Worm (Caenorhabditis elegans): ENCODE measurements around the gene srz-5.

Gene srz-5

DNA sequence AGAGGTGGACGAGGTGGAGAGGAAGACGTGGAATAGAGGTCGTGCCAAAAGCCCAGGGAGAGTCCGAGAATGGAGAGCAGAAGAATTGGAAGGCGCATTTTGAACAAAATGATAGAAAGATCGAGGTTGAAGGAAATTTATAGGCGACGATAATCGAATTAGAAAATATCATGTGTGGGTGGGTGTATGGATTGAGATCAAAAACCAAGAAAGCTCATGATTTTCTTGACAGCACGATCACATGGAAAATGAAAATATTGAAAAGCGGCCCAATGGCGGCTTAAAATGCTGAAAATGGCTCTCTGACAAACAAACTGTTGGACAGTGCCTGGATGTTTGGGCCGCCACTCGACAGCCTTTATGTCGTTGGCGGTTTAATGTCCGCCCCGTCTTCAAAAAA lies 51.4 kb downstream of the srz-5 start, which contains the start of gene C16C8.9:
TSS of gene C16C8.9 (minus strand) at position 101 of the 400 bp plus-strand sequence.
- TF ChIP-seq pes-1 (GFP tag; IDR thresholded peaks at IDR 0.05), result no peak
- TF ChIP-seq aly-1 (tag; optimal IDR thresholded peaks at IDR 0.05), result no peak
- no peak for TF ChIP-seq hmbx-1 (tag; optimal IDR thresholded peaks at IDR 0.05)
- no peak for TF ChIP-seq tbx-37 (GFP tag; conservative IDR thresholded peaks at IDR 0.05)
- TF ChIP-seq B0310.2 (tag; optimal IDR thresholded peaks at IDR 0.05), result no peak
- no peak for TF ChIP-seq hmg-4 (GFP tag; optimal IDR thresholded peaks at IDR 0.05)
- no peak for TF ChIP-seq sea-1 (GFP tag; conservative IDR thresholded peaks at IDR 0.05)
- TF ChIP-seq tra-4 (tag; optimal IDR thresholded peaks at IDR 0.05), result no peak
- no peak for TF ChIP-seq ets-7 (tag; optimal IDR thresholded peaks at IDR 0.05)
